Fruit fly (Drosophila melanogaster) whole organism: ENCODE measurements around the gene Rbm13.

Source experiments
- CG8478 ChIP-seq: fragments of >200 bp; optimal IDR thresholded peaks from 2 replicates; lab custom pipeline; 2018; ENCODE audit warnings: inconsistent platforms
- psq ChIP-seq: fragments of >200 bp; optimal IDR thresholded peaks from 2 replicates; lab custom pipeline; 2017
- usp ChIP-seq: fragments of >200 bp; optimal IDR thresholded peaks from 2 replicates; lab custom pipeline; 2017; ENCODE audit warnings: missing biosample characterization, missing genetic modification characterization, mixed read lengths

DNA sequence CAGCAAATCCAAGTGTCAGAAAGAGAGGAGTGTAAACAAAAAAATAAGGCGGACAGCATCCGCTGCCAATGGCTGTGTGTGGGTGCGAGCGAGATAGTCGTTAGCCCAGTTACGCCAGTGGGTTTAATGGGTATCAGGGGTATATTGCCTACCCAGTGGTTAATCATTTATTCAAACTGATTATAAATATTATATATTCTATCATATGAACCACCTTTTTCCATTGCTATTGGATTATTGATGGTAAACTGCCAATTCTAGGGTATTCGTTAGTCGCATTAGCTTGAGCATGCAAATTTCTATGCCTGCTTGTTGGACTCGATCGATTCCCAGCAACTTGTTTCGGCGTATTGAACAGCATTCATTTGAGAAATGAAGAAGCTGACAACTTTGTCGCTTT is 5.4 kb upstream of the Rbm13 start:
- no peak for TF ChIP-seq usp (GFP tag; lab: Kevin White, UChicago)
- TF ChIP-seq psq (lab: Kevin White, UChicago), result no peak
- TF ChIP-seq CG8478 (lab: Kevin White, UChicago), result no peak
